Fruit fly (Drosophila melanogaster) whole organism, pupa: ENCODE results near the gene CG12746.

ENCODE experiments used
- CG10348 ChIP-seq: fragments of 200-800 bp; sonication (Bioruptor generic); IDR thresholded peaks from 2 replicates; pipeline ENCODE4 v1.3.6; 2022; ENCODE audit warnings: missing biosample characterization, missing genetic modification characterization
- CG12605 ChIP-seq: fragments of 200-800 bp; sonication (Bioruptor generic); IDR thresholded peaks from 2 replicates; pipeline ENCODE4 v1.3.6; 2022; ENCODE audit warnings: missing biosample characterization, missing genetic modification characterization
- CG13204 ChIP-seq: fragments of 200-800 bp; sonication (Bioruptor generic); optimal IDR thresholded peaks from 2 replicates; lab custom pipeline; 2018; ENCODE audit warnings: missing biosample characterization, mild to moderate bottlenecking, missing genetic modification characterization, moderate library complexity
- CG14655 ChIP-seq: fragments of 200-800 bp; sonication (Bioruptor generic); optimal IDR thresholded peaks from 3 replicates; lab custom pipeline; 2017; ENCODE audit warnings: mild to moderate bottlenecking, missing biosample characterization, missing genetic modification reagents, missing genetic modification characterization
- CG15710 ChIP-seq: fragments of 200-800 bp; sonication (Bioruptor generic); optimal IDR thresholded peaks from 2 replicates; lab custom pipeline; 2018; ENCODE audit warnings: missing biosample characterization, mild to moderate bottlenecking, missing genetic modification characterization, moderate library complexity
- CG17806 ChIP-seq: fragments of 200-800 bp; sonication (Bioruptor generic); optimal IDR thresholded peaks from 2 replicates; lab custom pipeline; 2018; ENCODE audit warnings: missing biosample characterization, mild to moderate bottlenecking, missing genetic modification characterization, moderate library complexity
- CG32121 ChIP-seq: fragments of 200-800 bp; sonication (Bioruptor generic); IDR thresholded peaks from 2 replicates; pipeline ENCODE4 v1.3.6; 2022; ENCODE audit warnings: missing biosample characterization, missing genetic modification characterization
- CG34367 ChIP-seq: fragments of 200-800 bp; sonication (Bioruptor generic); optimal IDR thresholded peaks from 2 replicates; lab custom pipeline; 2018; ENCODE audit warnings: missing biosample characterization, mild to moderate bottlenecking, missing genetic modification characterization
- CG4496 ChIP-seq: fragments of 200-800 bp; sonication (Bioruptor generic); IDR thresholded peaks from 3 replicates; pipeline ENCODE4 v1.3.6; 2022; ENCODE audit warnings: missing biosample characterization, missing genetic modification characterization
- CG8159 ChIP-seq: fragments of 200-800 bp; sonication (Bioruptor generic); optimal IDR thresholded peaks from 3 replicates; lab custom pipeline; 2018; ENCODE audit warnings: missing biosample characterization, mild to moderate bottlenecking, missing genetic modification characterization, moderate library complexity
- CG8301 ChIP-seq: fragments of 200-800 bp; sonication (Bioruptor generic); optimal IDR thresholded peaks from 2 replicates; lab custom pipeline; 2018; ENCODE audit warnings: missing biosample characterization, mild to moderate bottlenecking, missing genetic modification characterization
- CG9948 ChIP-seq: fragments of 200-800 bp; sonication (Bioruptor generic); optimal IDR thresholded peaks from 2 replicates; lab custom pipeline; 2018; ENCODE audit warnings: missing biosample characterization, mild to moderate bottlenecking, missing genetic modification characterization, moderate library complexity
- D1 ChIP-seq: fragments of 200-800 bp; sonication (Bioruptor generic); optimal IDR thresholded peaks from 2 replicates; lab custom pipeline; 2018; ENCODE audit warnings: missing biosample characterization, mild to moderate bottlenecking, missing genetic modification characterization, moderate library complexity
- EcR ChIP-seq: fragments of 200-800 bp; sonication (Bioruptor generic); optimal IDR thresholded peaks from 3 replicates; lab custom pipeline; 2019; ENCODE audit warnings: missing biosample characterization, missing genetic modification characterization, mild to moderate bottlenecking, moderate library complexity, missing genetic modification reagents
- Ets98B ChIP-seq: fragments of 200-800 bp; sonication (Bioruptor generic); IDR thresholded peaks from 2 replicates; pipeline ENCODE4 v1.3.6; 2022; ENCODE audit warnings: missing biosample characterization, missing genetic modification characterization
- Pif1A ChIP-seq: fragments of 200-800 bp; sonication (Bioruptor generic); optimal IDR thresholded peaks from 3 replicates; lab custom pipeline; 2016; ENCODE audit warnings: missing biosample characterization, missing genetic modification characterization
- Pif1B ChIP-seq: fragments of 200-800 bp; sonication (Bioruptor generic); optimal IDR thresholded peaks from 3 replicates; lab custom pipeline; 2016; ENCODE audit warnings: missing biosample characterization, missing genetic modification characterization
- Snoo ChIP-seq: fragments of 200-800 bp; sonication (Bioruptor generic); optimal IDR thresholded peaks from 3 replicates; lab custom pipeline; 2017; ENCODE audit warnings: missing biosample characterization, mild to moderate bottlenecking, missing genetic modification characterization, inconsistent platforms
- fd96Ca ChIP-seq: fragments of 200-800 bp; sonication (Bioruptor generic); IDR thresholded peaks from 3 replicates; pipeline ENCODE4 v1.3.6; 2022; ENCODE audit warnings: missing biosample characterization, missing genetic modification characterization
- gl ChIP-seq: fragments of 200-800 bp; sonication (Bioruptor generic); optimal IDR thresholded peaks from 2 replicates; lab custom pipeline; 2018; ENCODE audit warnings: missing biosample characterization, mild to moderate bottlenecking, missing genetic modification characterization
- rn ChIP-seq: fragments of 200-800 bp; sonication (Bioruptor generic); IDR thresholded peaks from 2 replicates; pipeline ENCODE4 v1.3.6; 2022; ENCODE audit warnings: missing biosample characterization, missing genetic modification characterization

The CG12746 gene

DNA sequence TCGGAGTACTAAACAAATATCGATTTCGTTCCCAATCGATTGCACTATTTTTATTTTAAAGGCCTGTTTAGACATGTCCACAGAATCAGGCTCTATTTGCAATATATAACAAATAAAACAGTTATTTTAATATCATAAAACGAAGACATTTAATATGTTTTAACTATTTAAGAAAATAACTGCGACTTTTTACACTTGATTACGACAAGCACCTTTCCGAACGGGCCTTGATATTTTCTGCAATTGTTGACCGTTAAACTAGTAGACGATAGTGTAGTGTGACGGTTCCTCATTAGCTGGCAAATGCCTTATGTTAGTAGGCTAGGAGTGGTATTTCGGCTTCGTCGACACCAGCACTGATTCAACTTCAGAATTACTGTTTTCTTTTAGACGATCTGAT lies 3.9 kb downstream of the CG12746 start, which contains the start of the genes CG2931 and Rheb:
TSS of gene CG2931 (minus strand) at position 26 of the 400 bp plus-strand sequence.
TSS of gene Rheb (plus strand) at position 332 of the 400 bp plus-strand sequence.
- TF ChIP-seq CG4496 (peak; percentile 77), CG9948 (tag; lab: Kevin White, UChicago) (peak; percentile 23), CG10348 (GFP tag; lab: Robert Waterston, UW) (no peak), gl (tag; lab: Kevin White, UChicago) (no peak), EcR (GFP tag; lab: Kevin White, UChicago) (no peak), rn (GFP tag; lab: Robert Waterston, UW) (peak; percentile 56), D1 (tag; lab: Kevin White, UChicago) (no peak), Pif1A (no peak), CG32121 (GFP tag; lab: Robert Waterston, UW) (peak; percentile 60; the same call in 1 of the 2 replicates), CG12605 (GFP tag; lab: Robert Waterston, UW) (no peak), fd96Ca (GFP tag; lab: Robert Waterston, UW) (no peak; the same call in 2 of the 3 replicates), CG13204 (GFP tag; lab: Kevin White, UChicago) (no peak), CG34367 (tag; lab: Kevin White, UChicago) (peak; percentile 24), CG17806 (tag; lab: Kevin White, UChicago) (peak; percentile 43), Ets98B (peak; percentile 42; the same call in 1 of the 2 replicates), CG14655 (GFP tag; lab: Kevin White, UChicago) (no peak), Pif1B (GFP tag; lab: Kevin White, UChicago) (peak; percentile 25), CG8159 (tag; lab: Kevin White, UChicago) (no peak), CG8301 (tag; lab: Kevin White, UChicago) (peak; percentile 32), CG15710 (peak; percentile 29), Snoo (peak; percentile 36)

DNA sequence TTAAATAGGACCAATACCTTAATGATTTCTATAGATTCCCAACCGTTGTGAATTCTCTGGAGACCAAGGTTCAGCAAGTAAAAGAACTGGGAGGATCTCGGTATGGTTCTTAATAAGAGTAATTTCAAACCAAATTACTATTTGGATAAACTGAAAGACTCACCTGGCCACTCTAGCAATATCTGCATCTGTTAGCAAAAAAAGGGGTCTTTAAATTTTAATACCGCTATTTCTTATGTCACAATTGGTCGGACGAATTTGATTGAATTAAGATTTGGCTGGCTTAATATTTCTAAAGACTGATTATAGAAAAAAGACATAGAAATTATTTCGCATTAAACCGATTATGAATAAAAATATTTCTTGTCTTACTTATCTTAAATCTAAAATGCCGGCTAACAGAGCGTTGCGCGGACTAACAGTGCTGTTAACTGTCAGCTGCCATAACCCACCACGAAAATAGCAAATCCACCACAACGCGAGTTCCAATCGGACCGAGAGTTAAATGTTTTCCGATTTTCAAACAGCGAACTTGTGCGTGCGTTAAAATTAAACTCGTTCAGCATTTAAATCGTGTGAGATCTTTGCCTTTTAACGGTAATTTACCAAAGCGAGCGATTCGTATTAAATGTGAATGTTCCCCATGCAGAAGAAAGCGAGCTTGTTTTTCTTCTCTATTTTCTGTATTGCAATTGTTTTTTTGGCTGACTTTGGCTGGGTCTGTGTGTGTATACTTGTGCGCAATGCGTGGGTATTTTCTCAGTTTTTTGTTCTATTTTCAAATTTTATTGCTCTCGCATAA lies 6.2 kb downstream of the CG12746 start, which contains the start of gene CRMP:
TSS of gene CRMP (plus strand) at position 474 of the 802 bp plus-strand sequence.
- TF ChIP-seq CG10348 (GFP tag; lab: Robert Waterston, UW), result no peak
- TF ChIP-seq CG14655 (GFP tag; lab: Kevin White, UChicago), result no peak
- TF ChIP-seq CG8159 (tag; lab: Kevin White, UChicago), result no peak
- no peak for TF ChIP-seq rn (GFP tag; lab: Robert Waterston, UW)
- no peak for TF ChIP-seq Snoo
- TF ChIP-seq CG9948 (tag; lab: Kevin White, UChicago), result no peak
- TF ChIP-seq CG4496, result no peak
- TF ChIP-seq CG34367 (tag; lab: Kevin White, UChicago), result no peak
- TF ChIP-seq CG32121 (GFP tag; lab: Robert Waterston, UW), result 0 out of 2 replicates have a peak, but pooled peaks have one; percentile 21
- no peak for TF ChIP-seq CG15710
- peak; percentile 29; the same call in 1 of the 2 replicates for TF ChIP-seq CG12605 (GFP tag; lab: Robert Waterston, UW)
- no peak for TF ChIP-seq Pif1A
- TF ChIP-seq CG8301 (tag; lab: Kevin White, UChicago), result peak; percentile 32
- TF ChIP-seq Ets98B, result no peak; the same call in 1 of the 2 replicates
- TF ChIP-seq D1 (tag; lab: Kevin White, UChicago), result no peak
- TF ChIP-seq fd96Ca (GFP tag; lab: Robert Waterston, UW), result no peak
- no peak for TF ChIP-seq gl (tag; lab: Kevin White, UChicago)
- no peak for TF ChIP-seq CG13204 (GFP tag; lab: Kevin White, UChicago)
- no peak for TF ChIP-seq Pif1B (GFP tag; lab: Kevin White, UChicago)
- TF ChIP-seq EcR (GFP tag; lab: Kevin White, UChicago), result no peak

DNA sequence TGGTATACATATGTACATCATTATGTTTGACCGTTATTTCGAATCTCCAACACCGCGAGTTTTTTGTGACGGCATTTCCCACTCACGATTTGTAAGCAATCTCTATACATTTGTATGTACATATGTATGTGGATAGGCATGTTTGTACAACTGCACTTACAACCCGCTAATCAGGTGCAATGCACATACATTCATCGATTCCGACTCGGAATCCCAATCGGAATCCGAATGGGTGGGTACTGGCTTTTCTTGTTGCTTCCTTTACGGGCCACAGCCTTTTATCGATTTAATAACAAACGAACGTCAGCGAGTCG lies 6.7 kb downstream of the CG12746 start:
- TF ChIP-seq fd96Ca (GFP tag; lab: Robert Waterston, UW), result 0 out of 3 replicates have a peak, but pooled peaks have one; percentile 39
- TF ChIP-seq CG12605 (GFP tag; lab: Robert Waterston, UW), result 0 out of 2 replicates have a peak, but pooled peaks have one; percentile 1
- TF ChIP-seq Snoo, result no peak
- TF ChIP-seq CG14655 (GFP tag; lab: Kevin White, UChicago), result no peak
- no peak for TF ChIP-seq Pif1A

DNA sequence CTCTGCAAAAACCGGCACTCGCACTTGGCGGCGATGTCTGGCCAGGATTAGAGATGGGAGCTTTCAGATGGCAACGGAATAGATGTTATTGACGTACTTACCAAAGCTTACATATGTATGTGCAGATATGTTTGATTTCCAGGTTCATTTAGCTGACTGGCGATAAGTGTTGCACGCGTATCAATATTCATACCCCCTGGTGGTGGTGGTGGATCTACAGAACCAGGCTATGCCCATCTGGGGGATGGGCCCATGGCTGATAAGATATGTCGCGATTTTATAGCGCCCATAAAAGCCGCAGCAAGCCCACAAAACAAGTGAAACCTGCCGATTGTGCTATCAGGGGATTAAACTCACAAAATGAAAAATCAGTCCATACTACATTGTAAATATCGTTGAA lies 7.1 kb downstream of the CG12746 start:
- TF ChIP-seq EcR (GFP tag; lab: Kevin White, UChicago), result peak; percentile 43
- no peak for TF ChIP-seq Pif1A

DNA sequence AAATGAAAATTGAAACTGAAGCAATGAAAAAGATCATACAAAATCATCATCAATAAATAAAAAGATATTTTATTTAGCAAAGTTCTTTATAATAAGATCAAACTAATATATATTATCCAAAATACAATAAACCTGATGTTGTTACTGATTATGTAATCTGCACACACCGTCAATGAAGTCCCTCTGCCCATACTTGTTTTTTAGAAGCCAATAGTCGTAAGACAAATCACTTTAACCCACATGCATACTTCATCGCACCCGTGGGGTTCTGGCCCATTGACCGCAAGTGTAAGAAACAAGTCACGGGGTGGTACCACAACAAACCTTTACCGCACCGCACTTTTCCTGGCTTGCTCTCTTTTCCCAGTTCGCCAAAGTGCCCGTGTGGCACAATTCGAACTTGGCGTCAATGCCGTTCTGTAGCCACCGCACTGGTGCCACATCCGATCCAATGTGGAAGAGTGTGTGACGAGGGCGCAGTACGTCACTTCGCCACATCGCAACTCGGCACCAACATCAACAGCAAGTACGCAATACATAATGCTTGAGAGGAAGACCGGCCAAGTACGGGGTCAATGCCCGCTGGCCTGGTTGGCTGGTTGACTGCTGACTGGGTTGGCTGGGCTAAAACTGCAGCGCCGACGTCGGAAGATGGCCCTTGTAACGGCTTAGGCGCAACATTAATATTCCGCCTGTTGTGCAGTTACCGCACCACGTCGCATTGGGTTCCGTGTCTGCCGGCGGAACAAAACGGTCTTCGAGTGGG lies 8.4 kb downstream of the CG12746 start:
- TF ChIP-seq EcR (GFP tag; lab: Kevin White, UChicago), result peak; percentile 83
- no peak for TF ChIP-seq CG13204 (GFP tag; lab: Kevin White, UChicago)
- no peak for TF ChIP-seq CG34367 (tag; lab: Kevin White, UChicago)
- no peak for TF ChIP-seq rn (GFP tag; lab: Robert Waterston, UW)
- TF ChIP-seq D1 (tag; lab: Kevin White, UChicago), result no peak
- no peak for TF ChIP-seq Snoo
- TF ChIP-seq CG9948 (tag; lab: Kevin White, UChicago), result peak; percentile 12
- TF ChIP-seq CG14655 (GFP tag; lab: Kevin White, UChicago), result no peak
- TF ChIP-seq CG15710, result no peak
- TF ChIP-seq CG12605 (GFP tag; lab: Robert Waterston, UW), result no peak
- no peak for TF ChIP-seq CG10348 (GFP tag; lab: Robert Waterston, UW)
- peak; percentile 30 for TF ChIP-seq Pif1B (GFP tag; lab: Kevin White, UChicago)
- TF ChIP-seq CG32121 (GFP tag; lab: Robert Waterston, UW), result no peak
- no peak for TF ChIP-seq CG8301 (tag; lab: Kevin White, UChicago)
- no peak for TF ChIP-seq Ets98B
- no peak for TF ChIP-seq CG17806 (tag; lab: Kevin White, UChicago)
- TF ChIP-seq CG4496, result no peak
- TF ChIP-seq CG8159 (tag; lab: Kevin White, UChicago), result no peak
- 0 out of 3 replicates have a peak, but pooled peaks have one; percentile 35 for TF ChIP-seq fd96Ca (GFP tag; lab: Robert Waterston, UW)
- no peak for TF ChIP-seq gl (tag; lab: Kevin White, UChicago)
- no peak for TF ChIP-seq Pif1A
